Worm (Caenorhabditis elegans) whole organism, late embryonic: Measurements from ENCODE around the gene vap-1.
"Not testable (repeated sequence)": the region's sequence is repeated elsewhere in the genome, so short reads cannot be mapped to it uniquely, and the experiment has no call there.

ENCODE experiments used
- ceh-18 ChIP-seq: sonication (generic microtip); optimal IDR thresholded peaks from 2 replicates; lab custom pipeline; 2016; ENCODE audit warnings: missing genetic modification characterization, missing compliant biosample characterization
- ceh-30 ChIP-seq: fragments of 150-350 bp; optimal IDR thresholded peaks from 2 replicates; lab custom pipeline; 2014; ENCODE audit warnings: missing biosample characterization, missing genetic modification characterization
- dmd-4 ChIP-seq: sonication (generic microtip); optimal IDR thresholded peaks from 2 replicates; lab custom pipeline; 2016; ENCODE audit warnings: borderline replicate concordance, missing genetic modification characterization, missing compliant biosample characterization
- gmeb-2 ChIP-seq: sonication (generic microtip); optimal IDR thresholded peaks from 2 replicates; lab custom pipeline; 2016; ENCODE audit warnings: missing genetic modification characterization, inconsistent platforms, missing compliant biosample characterization
- hlh-15 ChIP-seq: sonication (generic microtip); optimal IDR thresholded peaks from 2 replicates; lab custom pipeline; 2016; ENCODE audit warnings: missing genetic modification characterization, missing compliant biosample characterization
- lin-11 ChIP-seq: fragments of 200-800 bp; sonication (Bioruptor generic); optimal IDR thresholded peaks from 2 replicates; lab custom pipeline; 2018; ENCODE audit warnings: mild to moderate bottlenecking, missing genetic modification characterization, missing compliant biosample characterization
- pha-4 ChIP-seq: fragments of 150-350 bp; optimal IDR thresholded peaks from 2 replicates; lab custom pipeline; 2018; ENCODE audit warnings: missing biosample characterization, missing genetic modification reagents, missing genetic modification characterization
- pqm-1 ChIP-seq: sonication (generic microtip); optimal IDR thresholded peaks from 2 replicates; lab custom pipeline; 2016; ENCODE audit warnings: missing genetic modification characterization, missing compliant biosample characterization
- ref-2 ChIP-seq: sonication (generic microtip); optimal IDR thresholded peaks from 2 replicates; lab custom pipeline; 2016; ENCODE audit warnings: missing genetic modification characterization, missing compliant biosample characterization
- sox-4 ChIP-seq: sonication (generic microtip); optimal IDR thresholded peaks from 2 replicates; lab custom pipeline; 2017; ENCODE audit warnings: mild to moderate bottlenecking, missing genetic modification characterization, inconsistent platforms, missing compliant biosample characterization
- tbx-7 ChIP-seq: sonication (generic microtip); optimal IDR thresholded peaks from 2 replicates; lab custom pipeline; 2016; ENCODE audit warnings: missing genotype, missing genetic modification characterization, missing compliant biosample characterization

DNA sequence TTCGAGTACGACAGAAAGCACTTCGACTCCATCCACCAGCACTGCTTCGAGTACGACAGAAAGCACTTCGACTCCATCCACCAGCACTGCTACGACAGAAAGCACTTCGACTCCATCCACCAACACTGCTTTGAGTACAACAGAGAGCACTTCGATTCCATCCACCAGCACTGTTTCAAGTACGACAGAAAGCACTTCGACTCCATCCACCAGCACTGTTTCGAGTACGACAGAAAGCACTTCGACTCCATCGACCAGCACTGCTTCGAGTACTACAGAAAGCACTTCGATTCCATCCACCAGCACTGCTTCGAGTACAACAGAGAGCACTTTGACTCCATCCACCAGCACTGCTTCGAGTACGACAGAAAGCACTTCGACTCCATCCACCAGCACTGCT is 48.9 kb upstream of the vap-1 start:
- not testable (repeated sequence) for TF ChIP-seq tbx-7 (tag; lab: Kevin White, UChicago); pha-4 (tag; lab: Kevin White, UChicago); gmeb-2 (tag; lab: Kevin White, UChicago); ceh-30 (tag; lab: Kevin White, UChicago); pqm-1 (tag; lab: Kevin White, UChicago); lin-11 (tag; lab: Kevin White, UChicago); ceh-18; sox-4; dmd-4 (tag; lab: Kevin White, UChicago); hlh-15 (tag; lab: Kevin White, UChicago); ref-2 (tag; lab: Kevin White, UChicago)
